Worm (Caenorhabditis elegans) whole organism, L4 larva: ENCODE measurements around the gene lys-6.

Experiments
- D1046.2 ChIP-seq: fragments of 200-800 bp; sonication (Bioruptor generic); IDR thresholded peaks from 2 replicates; pipeline ENCODE4 v1.3.6; 2022; ENCODE audit warnings: missing genetic modification characterization, missing compliant biosample characterization
- R02D3.7 ChIP-seq: fragments of 150-350 bp; sonication (generic microtip); optimal IDR thresholded peaks from 3 replicates; lab custom pipeline; 2014; ENCODE audit warnings: missing biosample characterization, missing genetic modification characterization
- Y48G9A.11 ChIP-seq: fragments of 200-800 bp; sonication (Bioruptor generic); IDR thresholded peaks from 2 replicates; pipeline ENCODE4 v1.3.6; 2022; ENCODE audit warnings: missing genetic modification reagents, missing genetic modification characterization, missing compliant biosample characterization
- ceh-62 ChIP-seq: sonication (generic microtip); optimal IDR thresholded peaks from 2 replicates; lab custom pipeline; 2017; ENCODE audit warnings: missing biosample characterization, missing genetic modification characterization
- ceh-82 ChIP-seq: sonication (generic microtip); optimal IDR thresholded peaks from 2 replicates; lab custom pipeline; 2017; ENCODE audit warnings: missing biosample characterization, missing genetic modification characterization
- fos-1 ChIP-seq: fragments of 150-350 bp; optimal IDR thresholded peaks from 2 replicates; lab custom pipeline; 2014; ENCODE audit warnings: missing biosample characterization, missing genetic modification characterization
- jun-1 ChIP-seq: fragments of 150-350 bp; optimal IDR thresholded peaks from 2 replicates; lab custom pipeline; 2014; ENCODE audit warnings: missing biosample characterization, missing genetic modification reagents, missing genetic modification characterization
- lin-15B ChIP-seq: fragments of 150-350 bp; sonication (generic microtip); optimal IDR thresholded peaks from 3 replicates; lab custom pipeline; 2014; ENCODE audit warnings: missing biosample characterization, missing genetic modification characterization
- nhr-11 ChIP-seq: fragments of 150-350 bp; optimal IDR thresholded peaks from 2 replicates; lab custom pipeline; 2014; ENCODE audit warnings: missing biosample characterization, missing genetic modification characterization
- nhr-237 ChIP-seq: sonication (generic microtip); optimal IDR thresholded peaks from 2 replicates; lab custom pipeline; 2017; ENCODE audit warnings: missing biosample characterization, missing genetic modification characterization
- nhr-77 ChIP-seq: fragments of 150-350 bp; optimal IDR thresholded peaks from 2 replicates; lab custom pipeline; 2014; ENCODE audit warnings: missing biosample characterization, missing genetic modification characterization
- zag-1 ChIP-seq: fragments of 150-350 bp; optimal IDR thresholded peaks from 2 replicates; lab custom pipeline; 2014; ENCODE audit warnings: missing biosample characterization, missing genetic modification characterization
- ztf-7 ChIP-seq: fragments of 150-350 bp; optimal IDR thresholded peaks from 2 replicates; lab custom pipeline; 2014; ENCODE audit warnings: missing biosample characterization, missing genetic modification characterization

DNA sequence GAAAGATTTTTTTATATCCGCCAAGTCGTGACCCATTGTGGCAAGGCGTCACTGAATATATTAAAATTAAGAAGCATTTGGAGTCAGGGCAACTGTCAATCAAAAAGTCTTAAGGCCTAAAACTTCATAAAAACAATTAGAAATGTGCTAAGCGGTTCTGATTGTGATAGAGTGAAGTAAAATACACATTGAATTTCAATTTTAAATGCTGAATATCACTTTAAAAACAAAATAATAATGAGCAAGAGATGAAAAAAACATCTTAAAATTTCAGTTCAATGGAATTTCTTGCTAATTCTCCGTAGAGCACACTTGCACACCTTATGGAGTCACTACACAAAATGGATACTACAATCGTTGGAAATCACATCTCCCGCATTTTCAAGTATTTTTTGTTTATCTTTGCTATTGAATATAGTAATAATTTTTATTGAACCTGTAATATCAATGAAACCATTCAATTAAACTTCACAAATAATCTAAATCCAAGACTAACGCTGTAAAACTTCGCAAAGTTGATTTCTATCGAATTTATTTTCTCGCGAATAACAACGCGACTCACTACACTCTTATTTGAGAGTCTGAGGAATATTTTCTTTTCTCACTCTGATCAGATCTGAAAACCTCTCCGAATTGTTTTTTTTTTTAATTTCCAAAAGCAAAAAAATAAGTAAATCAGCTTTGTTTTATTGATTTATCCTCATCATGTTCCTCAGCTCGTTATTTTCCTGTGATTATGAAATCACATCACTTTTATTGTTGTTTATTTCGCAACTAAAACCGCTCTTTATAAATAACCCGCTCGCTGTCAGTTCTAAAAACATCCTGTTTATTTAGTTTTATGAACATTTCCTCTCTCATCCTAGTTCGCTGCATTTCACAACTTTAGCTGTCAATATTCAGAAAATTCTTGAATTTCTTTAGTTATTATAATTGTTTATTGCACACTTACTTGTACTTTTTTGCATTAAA, 8.0 kb upstream of the lys-6 start, which contains the start of gene mars-1:
- TF ChIP-seq nhr-237 (tag; lab: Kevin White, UChicago) (no peak), ceh-62 (tag; lab: Kevin White, UChicago) (no peak), nhr-11 (tag; lab: Kevin White, UChicago) (peak; percentile 66), D1046.2 (GFP tag; lab: Robert Waterston, UW) (no peak), ztf-7 (tag; lab: Kevin White, UChicago) (no peak), zag-1 (tag; lab: Kevin White, UChicago) (no peak), R02D3.7 (tag; lab: Kevin White, UChicago) (no peak), ceh-82 (tag; lab: Kevin White, UChicago) (no peak), fos-1 (no peak), lin-15B (no peak), nhr-77 (tag; lab: Kevin White, UChicago) (no peak), jun-1 (no peak), Y48G9A.11 (GFP tag; lab: Robert Waterston, UW) (no peak)
